Fruit fly (Drosophila melanogaster): ENCODE data around the gene Cyp4d2.

Gene Cyp4d2

DNA sequence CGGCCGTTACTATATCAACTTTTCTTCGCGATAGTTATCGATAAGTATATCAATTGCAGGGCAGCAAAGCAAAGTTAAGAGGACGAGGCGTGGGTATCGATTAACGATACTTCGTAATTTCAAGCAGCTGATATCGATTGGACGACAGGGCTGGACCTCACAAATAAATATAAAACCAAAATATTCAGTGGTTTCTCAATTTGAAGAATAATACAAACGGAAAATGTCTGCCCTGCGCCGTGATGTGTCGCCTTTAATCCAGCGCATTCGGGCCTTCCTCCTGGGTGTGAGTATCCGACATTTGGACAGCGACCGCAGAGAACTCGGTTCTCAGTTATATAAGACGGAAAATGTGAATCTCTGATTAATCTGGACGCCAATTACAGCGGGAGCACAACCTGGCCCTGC lies 3.4 kb upstream of the Cyp4d2 start, which contains the start of gene ND-B14.5A (continued):
- TF ChIP-seq ttk (GFP tag; IDR thresholded peaks at IDR 0.05) (no peak), CG34224 (GFP tag; IDR thresholded peaks at IDR 0.05; ENCODE audit: partially characterized antibody) (peak; percentile 99), pita (GFP tag; optimal IDR thresholded peaks at IDR 0.05) (no peak), gt (GFP tag; IDR thresholded peaks at IDR 0.05) (no peak), Jarid2 (GFP tag; optimal IDR thresholded peaks at IDR 0.05) (no peak), CG2875 (GFP tag; optimal IDR thresholded peaks at IDR 0.05) (no peak), CG4707 (GFP tag; optimal IDR thresholded peaks at IDR 0.05) (no peak), Ssrp (tag; optimal IDR thresholded peaks at IDR 0.05) (no peak), CG13894 (tag; optimal IDR thresholded peaks at IDR 0.05) (no peak), Mad (GFP tag; optimal IDR thresholded peaks at IDR 0.05) (no peak), CG8924 (tag; optimal IDR thresholded peaks at IDR 0.05) (no peak), gsb-n (tag; optimal IDR thresholded peaks at IDR 0.05) (no peak), Neu2 (GFP tag; optimal IDR thresholded peaks at IDR 0.05; ENCODE audit: borderline replicate concordance) (no peak), CG7372 (GFP tag; IDR thresholded peaks at IDR 0.05) (no peak), Usf (GFP tag; optimal IDR thresholded peaks at IDR 0.05) (no peak), CG1529 (GFP tag; optimal IDR thresholded peaks at IDR 0.05) (no peak), CG14441 (GFP tag; IDR thresholded peaks at IDR 0.05) (no peak), ind (GFP tag; optimal IDR thresholded peaks at IDR 0.05) (no peak), cato (GFP tag; optimal IDR thresholded peaks at IDR 0.05; ENCODE audit: borderline replicate concordance) (no peak), kah (GFP tag; optimal IDR thresholded peaks at IDR 0.05) (no peak), CG15479 (GFP tag; optimal IDR thresholded peaks at IDR 0.05) (no peak), CG16863 (GFP tag; optimal IDR thresholded peaks at IDR 0.05) (no peak), H2.0 (GFP tag; IDR thresholded peaks at IDR 0.05) (no peak), ara (GFP tag; IDR thresholded peaks at IDR 0.05) (no peak), gce (GFP tag; IDR thresholded peaks at IDR 0.05) (no peak), ham (GFP tag; IDR thresholded peaks at IDR 0.05) (no peak), sim (GFP tag; IDR thresholded peaks at IDR 0.05) (no peak), gfzf (GFP tag; optimal IDR thresholded peaks at IDR 0.05) (peak; percentile 28), CG42726 (GFP tag; IDR thresholded peaks at IDR 0.05; ENCODE audit: partially characterized antibody) (peak; percentile 83), ro (GFP tag; IDR thresholded peaks at IDR 0.05) (no peak), CG3847 (GFP tag; IDR thresholded peaks at IDR 0.05) (no peak), hbn (GFP tag; IDR thresholded peaks at IDR 0.05; ENCODE audit: partially characterized antibody) (peak; percentile 87), pzg (GFP tag; optimal IDR thresholded peaks at IDR 0.05) (peak; percentile 78), CG17802 (tag; optimal IDR thresholded peaks at IDR 0.05) (no peak), CG12071 (GFP tag; optimal IDR thresholded peaks at IDR 0.05) (no peak), CG3065 (GFP tag; optimal IDR thresholded peaks at IDR 0.05) (no peak), CG15011 (GFP tag; optimal IDR thresholded peaks at IDR 0.05) (no peak), peb (GFP tag; IDR thresholded peaks at IDR 0.05) (no peak), ftz-f1 (GFP tag; optimal IDR thresholded peaks at IDR 0.05) (no peak), sob (GFP tag; IDR thresholded peaks at IDR 0.05) (no peak), Hr39 (optimal IDR thresholded peaks at IDR 0.05) (no peak), ems (GFP tag; optimal IDR thresholded peaks at IDR 0.05) (no peak), hb (GFP tag; IDR thresholded peaks at IDR 0.05; ENCODE audit: partially characterized antibody) (peak; percentile 96), jing (GFP tag; optimal IDR thresholded peaks at IDR 0.05) (no peak), Ada2b (GFP tag; IDR thresholded peaks at IDR 0.05) (no peak), CG11504 (tag; optimal IDR thresholded peaks at IDR 0.05) (no peak), Deaf1 (tag; optimal IDR thresholded peaks at IDR 0.05) (no peak), CG13624 (GFP tag; optimal IDR thresholded peaks at IDR 0.05) (no peak), CoRest (tag; optimal IDR thresholded peaks at IDR 0.05) (peak; percentile 33), CG17359 (tag; optimal IDR thresholded peaks at IDR 0.05) (no peak), CG9215 (GFP tag; IDR thresholded peaks at IDR 0.05) (no peak), CG12219 (GFP tag; optimal IDR thresholded peaks at IDR 0.05) (no peak)

All from whole organism, embryonic.